Fruit fly (Drosophila melanogaster) Kc167 (cell line): ENCODE results near the gene Ilp3.

Experiments
- Sin3A ChIP-seq: fragments of >200 bp; optimal IDR thresholded peaks from 2 replicates; lab custom pipeline; 2018; ENCODE audit warnings: missing external identifiers
- ttk ChIP-seq: sonication (Bioruptor generic); optimal IDR thresholded peaks from 2 replicates; lab custom pipeline; 2017; ENCODE audit warnings: missing external identifiers

DNA sequence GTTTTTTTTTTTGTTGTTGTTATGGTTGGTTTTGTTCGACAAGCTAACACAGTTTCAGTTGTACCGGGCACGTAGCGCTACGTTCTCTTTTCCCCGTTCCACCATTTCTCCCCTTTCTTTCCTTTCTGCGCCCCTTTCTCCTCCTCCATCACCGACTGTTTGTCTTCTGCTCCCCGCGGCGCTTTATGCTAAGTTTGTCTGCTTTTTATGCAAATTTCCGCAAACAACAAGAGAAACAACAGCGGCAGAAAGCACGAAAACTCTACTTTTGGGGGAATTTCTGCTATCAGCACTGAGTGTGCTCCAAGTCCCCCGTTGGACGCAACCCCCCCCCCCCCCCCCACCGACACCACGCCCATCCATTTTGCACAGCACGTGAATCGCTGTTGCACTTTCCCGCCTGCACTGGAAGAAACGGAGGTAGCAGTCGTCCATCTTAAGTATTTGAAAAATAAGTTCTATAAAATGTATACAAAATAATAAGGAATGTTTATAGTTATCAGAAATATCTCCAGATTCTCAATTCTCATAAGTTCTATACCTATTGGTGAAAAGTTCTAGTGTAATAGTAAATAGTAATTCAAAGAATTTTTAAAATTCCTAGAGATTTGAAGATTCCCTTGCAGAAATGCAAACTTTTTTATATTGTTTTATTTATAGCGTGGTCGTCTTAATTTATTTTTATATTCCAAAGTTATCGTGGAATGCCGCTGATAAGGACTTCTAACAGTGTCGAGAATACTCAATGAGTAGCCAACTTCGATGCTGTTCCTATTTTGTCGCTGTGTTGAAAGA, 36.8 kb downstream of the Ilp3 start:
- TF ChIP-seq Sin3A: no peak
- no peak for TF ChIP-seq ttk (lab: Kevin White, UChicago)
